Worm (Caenorhabditis elegans) whole organism, late embryonic: ENCODE data around the gene Y46E12A.2.

Experiments
- C08G9.2 ChIP-seq: sonication (generic microtip); optimal IDR thresholded peaks from 2 replicates; lab custom pipeline; 2016; ENCODE audit warnings: mild to moderate bottlenecking, missing genetic modification characterization, moderate library complexity, missing compliant biosample characterization
- K02D7.2 ChIP-seq: sonication (generic microtip); optimal IDR thresholded peaks from 2 replicates; lab custom pipeline; 2017; ENCODE audit warnings: mild to moderate bottlenecking, missing genetic modification characterization, missing compliant biosample characterization
- K09A11.1 ChIP-seq: sonication (generic microtip); optimal IDR thresholded peaks from 2 replicates; lab custom pipeline; 2017; ENCODE audit warnings: antibody characterized with exemption, mild to moderate bottlenecking, missing genetic modification characterization, missing compliant biosample characterization; ENCODE audit not compliant: insufficient read depth
- T23F11.4 ChIP-seq: fragments of 200-800 bp; sonication (Bioruptor generic); optimal IDR thresholded peaks from 2 replicates; lab custom pipeline; 2018; ENCODE audit warnings: mild to moderate bottlenecking, missing genetic modification characterization, missing compliant biosample characterization
- ahr-1 ChIP-seq: sonication (generic microtip); optimal IDR thresholded peaks from 2 replicates; lab custom pipeline; 2016; ENCODE audit warnings: missing genetic modification characterization, missing compliant biosample characterization
- ceh-19 ChIP-seq: fragments of 200-800 bp; sonication (Bioruptor generic); optimal IDR thresholded peaks from 2 replicates; lab custom pipeline; 2018; ENCODE audit warnings: mild to moderate bottlenecking, missing genetic modification characterization, missing compliant biosample characterization
- ceh-24 ChIP-seq: sonication (generic microtip); optimal IDR thresholded peaks from 2 replicates; lab custom pipeline; 2016; ENCODE audit warnings: mild to moderate bottlenecking, missing genetic modification characterization, missing compliant biosample characterization
- ceh-31 ChIP-seq: sonication (generic microtip); optimal IDR thresholded peaks from 2 replicates; lab custom pipeline; 2016; ENCODE audit warnings: missing genetic modification characterization, missing compliant biosample characterization
- ceh-45 ChIP-seq: fragments of 200-800 bp; sonication (Bioruptor generic); IDR thresholded peaks from 2 replicates; pipeline ENCODE4 v1.3.6; 2022; ENCODE audit warnings: missing genetic modification reagents, missing genetic modification characterization, missing compliant biosample characterization
- ceh-48 ChIP-seq: sonication (generic microtip); optimal IDR thresholded peaks from 2 replicates; lab custom pipeline; 2016; ENCODE audit warnings: missing genetic modification characterization, inconsistent platforms, missing compliant biosample characterization
- ceh-9 ChIP-seq: sonication (generic microtip); optimal IDR thresholded peaks from 2 replicates; lab custom pipeline; 2016; ENCODE audit warnings: mild to moderate bottlenecking, missing genetic modification characterization, inconsistent platforms, missing compliant biosample characterization
- dve-1 ChIP-seq: sonication (generic microtip); optimal IDR thresholded peaks from 2 replicates; lab custom pipeline; 2017; ENCODE audit warnings: antibody characterized with exemption, mild to moderate bottlenecking, missing genetic modification characterization, missing compliant biosample characterization
- elt-4 ChIP-seq: sonication (generic microtip); optimal IDR thresholded peaks from 2 replicates; lab custom pipeline; 2016; ENCODE audit warnings: missing genetic modification characterization, missing compliant biosample characterization
- ets-4 ChIP-seq: sonication (generic microtip); optimal IDR thresholded peaks from 2 replicates; lab custom pipeline; 2016; ENCODE audit warnings: missing genetic modification characterization, missing compliant biosample characterization
- gmeb-2 ChIP-seq: sonication (generic microtip); optimal IDR thresholded peaks from 2 replicates; lab custom pipeline; 2016; ENCODE audit warnings: missing genetic modification characterization, inconsistent platforms, missing compliant biosample characterization
- hlh-15 ChIP-seq: sonication (generic microtip); optimal IDR thresholded peaks from 2 replicates; lab custom pipeline; 2016; ENCODE audit warnings: missing genetic modification characterization, missing compliant biosample characterization
- hlh-8 ChIP-seq: sonication (generic microtip); optimal IDR thresholded peaks from 2 replicates; lab custom pipeline; 2016; ENCODE audit warnings: missing genotype, missing genetic modification characterization, missing compliant biosample characterization
- lim-6 ChIP-seq: sonication (generic microtip); optimal IDR thresholded peaks from 2 replicates; lab custom pipeline; 2016; ENCODE audit warnings: missing genetic modification characterization, missing compliant biosample characterization
- lin-11 ChIP-seq: fragments of 200-800 bp; sonication (Bioruptor generic); optimal IDR thresholded peaks from 2 replicates; lab custom pipeline; 2018; ENCODE audit warnings: mild to moderate bottlenecking, missing genetic modification characterization, missing compliant biosample characterization
- madf-2 ChIP-seq: sonication (generic microtip); optimal IDR thresholded peaks from 2 replicates; lab custom pipeline; 2017; ENCODE audit warnings: missing genetic modification characterization, missing compliant biosample characterization
- mec-3 ChIP-seq: sonication (generic microtip); optimal IDR thresholded peaks from 2 replicates; lab custom pipeline; 2016; ENCODE audit warnings: borderline replicate concordance, missing genetic modification characterization, missing compliant biosample characterization
- nhr-11 ChIP-seq: fragments of 150-350 bp; optimal IDR thresholded peaks from 2 replicates; lab custom pipeline; 2014; ENCODE audit warnings: missing biosample characterization, missing genetic modification characterization
- nhr-232 ChIP-seq: sonication (generic microtip); optimal IDR thresholded peaks from 2 replicates; lab custom pipeline; 2016; ENCODE audit warnings: missing genetic modification characterization, missing compliant biosample characterization
- pag-3 ChIP-seq: sonication (generic microtip); optimal IDR thresholded peaks from 2 replicates; lab custom pipeline; 2016; ENCODE audit warnings: missing compliant biosample characterization, missing genetic modification characterization, borderline replicate concordance
- pat-9 ChIP-seq: fragments of 200-800 bp; sonication (Bioruptor generic); optimal IDR thresholded peaks from 2 replicates; lab custom pipeline; 2018; ENCODE audit warnings: mild to moderate bottlenecking, missing genetic modification characterization, moderate library complexity, missing compliant biosample characterization
- pha-2 ChIP-seq: sonication (generic microtip); optimal IDR thresholded peaks from 2 replicates; lab custom pipeline; 2017; ENCODE audit warnings: mild to moderate bottlenecking, missing genetic modification characterization, missing compliant biosample characterization
- pqm-1 ChIP-seq: sonication (generic microtip); optimal IDR thresholded peaks from 2 replicates; lab custom pipeline; 2016; ENCODE audit warnings: missing genetic modification characterization, missing compliant biosample characterization
- ref-2 ChIP-seq: sonication (generic microtip); optimal IDR thresholded peaks from 2 replicates; lab custom pipeline; 2016; ENCODE audit warnings: missing genetic modification characterization, missing compliant biosample characterization
- rnt-1 ChIP-seq: sonication (generic microtip); optimal IDR thresholded peaks from 2 replicates; lab custom pipeline; 2016; ENCODE audit warnings: missing genetic modification characterization, missing compliant biosample characterization
- sox-4 ChIP-seq: sonication (generic microtip); optimal IDR thresholded peaks from 2 replicates; lab custom pipeline; 2017; ENCODE audit warnings: mild to moderate bottlenecking, missing genetic modification characterization, inconsistent platforms, missing compliant biosample characterization
- syd-9 ChIP-seq: sonication (generic microtip); optimal IDR thresholded peaks from 2 replicates; lab custom pipeline; 2016; ENCODE audit warnings: mild to moderate bottlenecking, missing genetic modification characterization, moderate library complexity, missing compliant biosample characterization
- tbx-7 ChIP-seq: sonication (generic microtip); optimal IDR thresholded peaks from 2 replicates; lab custom pipeline; 2016; ENCODE audit warnings: missing genotype, missing genetic modification characterization, missing compliant biosample characterization
- unc-3 ChIP-seq, 2 experiments: fragments of 200-800 bp in 1 of 2; sonication (Bioruptor generic) in 1 of 2; sonication (generic microtip) in 1 of 2; conservative IDR thresholded peaks in 1 of 2; optimal IDR thresholded peaks in 1 of 2; 2 replicates each; pipeline versions ENCODE4 v1.3.6 to Lab custom; 2016 to 2022; ENCODE audit warnings: missing compliant biosample characterization in 2 of 2, missing genetic modification characterization in 2 of 2, missing genetic modification reagents in 1 of 2
- unc-42 ChIP-seq: sonication (generic microtip); optimal IDR thresholded peaks from 2 replicates; lab custom pipeline; 2016; ENCODE audit warnings: missing genotype, missing genetic modification characterization, missing compliant biosample characterization
- unc-55 ChIP-seq: sonication (generic microtip); optimal IDR thresholded peaks from 2 replicates; lab custom pipeline; 2017; ENCODE audit warnings: missing biosample characterization, missing genetic modification reagents, missing genetic modification characterization
- zip-5 ChIP-seq: sonication (generic microtip); optimal IDR thresholded peaks from 2 replicates; lab custom pipeline; 2016; ENCODE audit warnings: missing genetic modification characterization, missing compliant biosample characterization
- ztf-16 ChIP-seq: sonication (generic microtip); optimal IDR thresholded peaks from 2 replicates; lab custom pipeline; 2017; ENCODE audit warnings: missing genetic modification characterization, missing compliant biosample characterization

Y46E12A.2 gene

ce11 chrIII:1763222-1763621 lies 4.5 kb downstream of the Y46E12A.2 start, which contains the start of gene cnc-6:
Gene cnc-6 (plus strand): TSS chrIII:1763522.
- TF ChIP-seq K09A11.1 (no peak), syd-9 (tag; lab: Kevin White, UChicago) (no peak), ets-4 (tag; lab: Kevin White, UChicago) (no peak), hlh-8 (tag; lab: Kevin White, UChicago) (no peak), ceh-48 (tag; lab: Kevin White, UChicago) (no peak), unc-3 (GFP tag; conservative IDR thresholded peaks at IDR 0.05; lab: Robert Waterston, UW) (no peak), unc-3 (tag; optimal IDR thresholded peaks at IDR 0.05; lab: Kevin White, UChicago) (no peak), ztf-16 (tag; lab: Kevin White, UChicago) (no peak), pqm-1 (tag; lab: Kevin White, UChicago) (no peak), pat-9 (tag; lab: Kevin White, UChicago) (no peak), zip-5 (tag; lab: Kevin White, UChicago) (no peak), mec-3 (tag; lab: Kevin White, UChicago) (no peak), pag-3 (tag; lab: Kevin White, UChicago) (no peak)

- no peak for TF ChIP-seq nhr-232
- no peak for TF ChIP-seq gmeb-2 (tag; lab: Kevin White, UChicago)
- no peak for TF ChIP-seq unc-42 (tag; lab: Kevin White, UChicago)
- no peak for TF ChIP-seq madf-2 (tag; lab: Kevin White, UChicago)
- TF ChIP-seq dve-1 (tag; lab: Kevin White, UChicago), result no peak
- TF ChIP-seq ceh-9 (tag; lab: Kevin White, UChicago), result no peak
- TF ChIP-seq mec-3 (tag; lab: Kevin White, UChicago), result no peak
- TF ChIP-seq pha-2 (tag; lab: Kevin White, UChicago), result no peak
- no peak for TF ChIP-seq sox-4 (tag; lab: Kevin White, UChicago)
- no peak for TF ChIP-seq tbx-7
- TF ChIP-seq rnt-1 (tag; lab: Kevin White, UChicago), result no peak
- no peak for TF ChIP-seq unc-55 (GFP tag; lab: Kevin White, UChicago)
- no peak for TF ChIP-seq C08G9.2 (tag; lab: Kevin White, UChicago)
- no peak for TF ChIP-seq ceh-19 (GFP tag; lab: Kevin White, UChicago)
- TF ChIP-seq ceh-48 (tag; lab: Kevin White, UChicago), result no peak
- no peak for TF ChIP-seq nhr-11 (tag; lab: Kevin White, UChicago)
- TF ChIP-seq, all 69 proteins: peak for 0
Observed at ce11 chrIII:1764463-1764862, 5.7 kb downstream of the Y46E12A.2 start.

ce11 chrIII:1769993-1770392 lies 11.3 kb downstream of the Y46E12A.2 start, which contains the start of gene tbx-43:
Gene tbx-43 (minus strand): TSS chrIII:1770093.
- TF ChIP-seq unc-55 (GFP tag; lab: Kevin White, UChicago) (no peak), ceh-31 (no peak), C08G9.2 (tag; lab: Kevin White, UChicago) (no peak), madf-2 (tag; lab: Kevin White, UChicago) (no peak), K09A11.1 (no peak), ceh-24 (tag; lab: Kevin White, UChicago) (no peak), hlh-15 (tag; lab: Kevin White, UChicago) (no peak), K02D7.2 (tag; lab: Kevin White, UChicago) (no peak), elt-4 (tag; lab: Kevin White, UChicago) (no peak), lin-11 (no peak), rnt-1 (tag; lab: Kevin White, UChicago) (no peak), ceh-48 (tag; lab: Kevin White, UChicago) (no peak), gmeb-2 (tag; lab: Kevin White, UChicago) (no peak), unc-42 (tag; lab: Kevin White, UChicago) (no peak), ahr-1 (tag; lab: Kevin White, UChicago) (no peak), nhr-11 (tag; lab: Kevin White, UChicago) (no peak), ceh-45 (GFP tag; lab: Robert Waterston, UW) (no peak), ref-2 (tag; lab: Kevin White, UChicago) (no peak), lim-6 (tag; lab: Kevin White, UChicago) (no peak), T23F11.4 (GFP tag; lab: Kevin White, UChicago) (no peak)
